Fruit fly (Drosophila melanogaster): ENCODE measurements around the gene Gas41.

The Gas41 gene

dm6 chr2L:6964022-6964434 lies 14.0 kb upstream of the Gas41 start, which contains the start of the genes sip2 and Coprox (continued):
- TF ChIP-seq lmd (GFP tag; IDR thresholded peaks at IDR 0.05) (peak; percentile 55; the same call in 1 of the 2 replicates), Fer1 (GFP tag; optimal IDR thresholded peaks at IDR 0.05) (peak; percentile 68), CG2712 (tag; optimal IDR thresholded peaks at IDR 0.05) (peak; percentile 88), scrt (GFP tag; optimal IDR thresholded peaks at IDR 0.05) (no peak), CG30020 (tag; optimal IDR thresholded peaks at IDR 0.05) (peak; percentile 93), CG13296 (GFP tag; optimal IDR thresholded peaks at IDR 0.05) (peak; percentile 71), Ets65A (GFP tag) (peak; percentile 67), ewg (GFP tag; optimal IDR thresholded peaks at IDR 0.05) (peak; percentile 27), cg (GFP tag; optimal IDR thresholded peaks at IDR 0.05) (no peak), CG17361 (GFP tag; IDR thresholded peaks at IDR 0.05) (peak; percentile 89), CG12744 (GFP tag; optimal IDR thresholded peaks at IDR 0.05) (no peak), CG12769 (tag; optimal IDR thresholded peaks at IDR 0.05) (no peak), CG17385 (GFP tag; optimal IDR thresholded peaks at IDR 0.05) (peak; percentile 62), CG12942 (GFP tag; optimal IDR thresholded peaks at IDR 0.05) (peak; percentile 50), run (tag; optimal IDR thresholded peaks at IDR 0.05) (peak; percentile 7), wek (GFP tag; optimal IDR thresholded peaks at IDR 0.05) (peak; percentile 95), CG1529 (GFP tag; optimal IDR thresholded peaks at IDR 0.05) (peak; percentile 1), CG17802 (tag; optimal IDR thresholded peaks at IDR 0.05) (peak; percentile 29), PHDP (tag; optimal IDR thresholded peaks at IDR 0.05) (peak; percentile 82), unc-4 (GFP tag; IDR thresholded peaks at IDR 0.05; ENCODE audit: partially characterized antibody) (no peak), CG16815 (GFP tag; optimal IDR thresholded peaks at IDR 0.05) (peak; percentile 26), Eip74EF (GFP tag; optimal IDR thresholded peaks at IDR 0.05) (peak in 1 of 2 experiments; percentile 46), NfI (GFP tag; optimal IDR thresholded peaks at IDR 0.05) (peak; percentile 18), zfh2 (GFP tag; optimal IDR thresholded peaks at IDR 0.05) (no peak), Lhr (GFP tag; optimal IDR thresholded peaks at IDR 0.05) (peak; percentile 33), H2.0 (GFP tag; IDR thresholded peaks at IDR 0.05) (peak; percentile 48), CG4617 (GFP tag; optimal IDR thresholded peaks at IDR 0.05; ENCODE audit: borderline replicate concordance) (peak; percentile 21), sug (tag; optimal IDR thresholded peaks at IDR 0.05) (peak; percentile 78), pan (optimal IDR thresholded peaks at IDR 0.05) (no peak), pan (GFP tag; optimal IDR thresholded peaks at IDR 0.05 in 1 of 2, IDR thresholded peaks at IDR 0.05 in 1 of 2) (peak in 1 of 2 experiments; percentile 57), Spps (tag; optimal IDR thresholded peaks at IDR 0.05) (peak; percentile 52), Hmx (GFP tag; optimal IDR thresholded peaks at IDR 0.05) (no peak), fd3F (GFP tag; optimal IDR thresholded peaks at IDR 0.05) (peak; percentile 50), CG33557 (GFP tag; optimal IDR thresholded peaks at IDR 0.05) (peak; percentile 62), Oli (tag; optimal IDR thresholded peaks at IDR 0.05) (peak; percentile 37), CG18476 (GFP tag; optimal IDR thresholded peaks at IDR 0.05) (no peak), CG15601 (tag; optimal IDR thresholded peaks at IDR 0.05) (peak; percentile 78), Poxn (GFP tag; IDR thresholded peaks at IDR 0.05) (no peak), pzg (GFP tag; optimal IDR thresholded peaks at IDR 0.05) (peak; percentile 39), CG4404 (GFP tag; IDR thresholded peaks at IDR 0.05) (no peak), CG9797 (GFP tag; optimal IDR thresholded peaks at IDR 0.05) (peak; percentile 89), repo (GFP tag; optimal IDR thresholded peaks at IDR 0.05) (no peak), peb (GFP tag; IDR thresholded peaks at IDR 0.05) (no peak), salm (tag; optimal IDR thresholded peaks at IDR 0.05) (peak; percentile 37), CG4730 (GFP tag; IDR thresholded peaks at IDR 0.05) (peak; percentile 34; the same call in 1 of the 2 replicates), CG17829 (tag; optimal IDR thresholded peaks at IDR 0.05) (peak; percentile 88), slbo (GFP tag; IDR thresholded peaks at IDR 0.05) (peak; percentile 64), CG32532 (GFP tag; IDR thresholded peaks at IDR 0.05) (peak; percentile 78), chinmo (GFP tag; IDR thresholded peaks at IDR 0.05; ENCODE audit: partially characterized antibody) (0 out of 4 replicates have a peak, but pooled peaks have one; percentile 22), CG7987 (GFP tag; optimal IDR thresholded peaks at IDR 0.05) (no peak)

Data from whole organism, embryonic.